Worm (Caenorhabditis elegans) whole organism, early embryonic: Measurements from ENCODE around the gene cra-1.

ENCODE experiments used
- B0310.2 ChIP-seq: sonication (generic microtip); optimal IDR thresholded peaks from 2 replicates; lab custom pipeline; 2016; ENCODE audit warnings: mild to moderate bottlenecking, missing genetic modification characterization, missing compliant biosample characterization
- ama-1 ChIP-seq: fragments of 150-350 bp; optimal IDR thresholded peaks from 2 replicates; lab custom pipeline; 2014
- ceh-36 ChIP-seq: sonication (generic microtip); optimal IDR thresholded peaks from 2 replicates; lab custom pipeline; 2016; ENCODE audit warnings: missing genetic modification characterization, inconsistent platforms, missing compliant biosample characterization
- ets-7 ChIP-seq: sonication (generic microtip); optimal IDR thresholded peaks from 2 replicates; lab custom pipeline; 2016; ENCODE audit warnings: missing genotype, missing genetic modification characterization, missing compliant biosample characterization
- hnd-1 ChIP-seq: sonication (generic microtip); optimal IDR thresholded peaks from 2 replicates; lab custom pipeline; 2016; ENCODE audit warnings: missing genetic modification characterization, missing compliant biosample characterization
- scrt-1 ChIP-seq: fragments of 200-800 bp; sonication (Bioruptor generic); IDR thresholded peaks from 2 replicates; pipeline ENCODE4 v1.3.6; 2022; ENCODE audit warnings: missing genetic modification characterization, missing compliant biosample characterization

DNA sequence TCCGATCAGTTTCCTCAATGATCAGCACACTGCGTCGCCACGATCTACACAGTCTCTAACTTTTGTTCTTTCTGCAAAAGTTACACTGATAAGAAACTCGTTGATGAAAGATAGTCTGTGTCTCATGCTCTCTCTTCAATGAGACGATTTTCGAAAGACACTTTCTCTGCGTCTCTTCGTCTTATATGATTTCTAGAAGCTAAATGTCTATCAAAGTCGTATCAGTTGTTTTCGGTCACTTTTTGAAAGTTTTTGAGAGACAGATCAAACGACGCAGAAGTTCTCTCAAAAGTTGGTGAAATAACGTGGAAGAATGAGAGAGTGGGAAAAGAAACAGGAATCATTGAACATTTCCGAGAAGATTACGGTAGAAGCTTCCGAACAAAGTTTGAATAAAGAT is 25.9 kb upstream of the cra-1 start:
- TF ChIP-seq ets-7 (no peak), ceh-36 (tag; lab: Kevin White, UChicago) (no peak), scrt-1 (GFP tag; lab: Robert Waterston, UW) (no peak), B0310.2 (no peak), ama-1 (no peak), hnd-1 (tag; lab: Kevin White, UChicago) (no peak)
